Fruit fly (Drosophila melanogaster) whole organism, embryonic: ENCODE results near the gene CG13924.

Experiments used
- C15 ChIP-seq: fragments of 200-800 bp; sonication (Bioruptor generic); IDR thresholded peaks from 3 replicates; pipeline ENCODE4 v1.3.6; 2022; ENCODE audit warnings: missing biosample characterization, missing genetic modification characterization
- CG10543 ChIP-seq: fragments of 200-800 bp; sonication (Bioruptor generic); optimal IDR thresholded peaks from 3 replicates; lab custom pipeline; 2017; ENCODE audit warnings: missing biosample characterization, mild to moderate bottlenecking, missing genetic modification characterization, moderate library complexity
- CG11398 ChIP-seq: fragments of 200-800 bp; sonication (Bioruptor generic); optimal IDR thresholded peaks from 2 replicates; lab custom pipeline; 2016; ENCODE audit warnings: missing biosample characterization, missing genetic modification characterization
- CG12219 ChIP-seq: fragments of 200-800 bp; sonication (Bioruptor generic); optimal IDR thresholded peaks from 3 replicates; lab custom pipeline; 2018; ENCODE audit warnings: missing biosample characterization, mild to moderate bottlenecking, missing genetic modification characterization
- CG12391 ChIP-seq: fragments of 200-800 bp; sonication (Bioruptor generic); optimal IDR thresholded peaks from 3 replicates; lab custom pipeline; 2018; ENCODE audit warnings: missing biosample characterization, mild to moderate bottlenecking, missing genetic modification characterization, moderate library complexity
- CG13775 ChIP-seq: fragments of 200-800 bp; sonication (Bioruptor generic); optimal IDR thresholded peaks from 3 replicates; lab custom pipeline; 2017; ENCODE audit warnings: missing biosample characterization, mild to moderate bottlenecking, missing genetic modification characterization
- CG15269 ChIP-seq: fragments of 200-800 bp; sonication (Bioruptor generic); optimal IDR thresholded peaks from 2 replicates; lab custom pipeline; 2018; ENCODE audit warnings: missing biosample characterization, mild to moderate bottlenecking, missing genetic modification characterization, moderate library complexity
- CG1529 ChIP-seq: fragments of 200-800 bp; sonication (Bioruptor generic); optimal IDR thresholded peaks from 3 replicates; lab custom pipeline; 2018; ENCODE audit warnings: missing biosample characterization, missing genetic modification characterization
- CG1647 ChIP-seq: fragments of 200-800 bp; sonication (Bioruptor generic); optimal IDR thresholded peaks from 3 replicates; lab custom pipeline; 2016; ENCODE audit warnings: missing biosample characterization, missing genetic modification characterization
- CG18619 ChIP-seq: fragments of 200-800 bp; sonication (Bioruptor generic); optimal IDR thresholded peaks from 3 replicates; lab custom pipeline; 2017; ENCODE audit warnings: missing biosample characterization, mild to moderate bottlenecking, missing genetic modification characterization
- CG2120 ChIP-seq: fragments of 200-800 bp; sonication (Bioruptor generic); optimal IDR thresholded peaks from 3 replicates; lab custom pipeline; 2016; ENCODE audit warnings: missing biosample characterization, missing genetic modification characterization
- CG2199 ChIP-seq: fragments of 200-800 bp; sonication (Bioruptor generic); IDR thresholded peaks from 3 replicates; pipeline ENCODE4 v1.3.6; 2022; ENCODE audit warnings: missing biosample characterization, missing genetic modification characterization
- CG2875 ChIP-seq: fragments of 200-800 bp; sonication (Bioruptor generic); optimal IDR thresholded peaks from 2 replicates; lab custom pipeline; 2017; ENCODE audit warnings: missing biosample characterization, mild to moderate bottlenecking, missing genetic modification characterization, missing genetic modification reagents
- CG31224 ChIP-seq: fragments of 200-800 bp; sonication (Bioruptor generic); IDR thresholded peaks from 2 replicates; pipeline ENCODE4 v1.3.6; 2022; ENCODE audit warnings: missing biosample characterization, missing genetic modification characterization
- CG3163 ChIP-seq: fragments of 200-800 bp; sonication (Bioruptor generic); optimal IDR thresholded peaks from 3 replicates; lab custom pipeline; 2016; ENCODE audit warnings: missing biosample characterization, missing genetic modification characterization
- CG33213 ChIP-seq: fragments of 200-800 bp; sonication (Bioruptor generic); optimal IDR thresholded peaks from 3 replicates; lab custom pipeline; 2016; ENCODE audit warnings: missing biosample characterization, missing genetic modification characterization
- CG3838 ChIP-seq: fragments of 200-800 bp; sonication (Bioruptor generic); optimal IDR thresholded peaks from 3 replicates; lab custom pipeline; 2016; ENCODE audit warnings: missing biosample characterization, missing genetic modification characterization
- CG4617 ChIP-seq: fragments of 200-800 bp; sonication (Bioruptor generic); optimal IDR thresholded peaks from 3 replicates; lab custom pipeline; 2016; ENCODE audit warnings: missing biosample characterization, missing genetic modification characterization, borderline replicate concordance
- CG6175 ChIP-seq: fragments of 200-800 bp; sonication (Bioruptor generic); IDR thresholded peaks from 3 replicates; pipeline ENCODE4 v1.3.6; 2022; ENCODE audit warnings: missing biosample characterization, missing genetic modification characterization
- CG7963 ChIP-seq: fragments of 200-800 bp; sonication (Bioruptor generic); IDR thresholded peaks from 3 replicates; pipeline ENCODE4 v1.3.6; 2022; ENCODE audit warnings: missing biosample characterization, missing genetic modification characterization; ENCODE audit not compliant: partially characterized antibody
- CG8359 ChIP-seq: fragments of 200-800 bp; sonication (Bioruptor generic); optimal IDR thresholded peaks from 2 replicates; lab custom pipeline; 2017; ENCODE audit warnings: missing biosample characterization, mild to moderate bottlenecking, missing genetic modification characterization, borderline replicate concordance
- CHES-1-like ChIP-seq: fragments of 200-800 bp; sonication (Bioruptor generic); optimal IDR thresholded peaks from 2 replicates; lab custom pipeline; 2016; ENCODE audit warnings: missing biosample characterization, missing genetic modification characterization
- GATAe ChIP-seq: fragments of 200-800 bp; sonication (Bioruptor generic); conservative IDR thresholded peaks from 2 replicates; pipeline ENCODE4 v1.3.6; 2022; ENCODE audit warnings: missing biosample characterization, missing genetic modification characterization
- Gsc ChIP-seq: fragments of 200-800 bp; sonication (Bioruptor generic); IDR thresholded peaks from 2 replicates; pipeline ENCODE4 v1.3.6; 2022; ENCODE audit warnings: missing biosample characterization, missing genetic modification characterization
- Gug ChIP-seq: fragments of 200-800 bp; sonication (Bioruptor generic); IDR thresholded peaks from 4 replicates; pipeline ENCODE4 v1.3.6; 2022; ENCODE audit warnings: missing biosample characterization, missing genetic modification characterization
- Jarid2 ChIP-seq: fragments of 200-800 bp; sonication (Bioruptor generic); optimal IDR thresholded peaks from 3 replicates; lab custom pipeline; 2017; ENCODE audit warnings: mild to moderate bottlenecking, missing biosample characterization, missing genetic modification reagents, missing genetic modification characterization
- NFAT ChIP-seq: fragments of 200-800 bp; sonication (Bioruptor generic); IDR thresholded peaks from 2 replicates; pipeline ENCODE4 v1.3.6; 2022; ENCODE audit warnings: missing biosample characterization, missing genetic modification characterization
- Nf-YC ChIP-seq: fragments of 200-800 bp; optimal IDR thresholded peaks from 3 replicates; lab custom pipeline; 2019; ENCODE audit warnings: missing biosample characterization, mild to moderate bottlenecking, missing genetic modification characterization, moderate library complexity
- Oaz ChIP-seq: fragments of 200-800 bp; sonication (Bioruptor generic); IDR thresholded peaks from 2 replicates; pipeline ENCODE4 v1.3.6; 2022; ENCODE audit warnings: missing biosample characterization, missing genetic modification characterization
- Opbp ChIP-seq: fragments of 200-800 bp; sonication (Bioruptor generic); IDR thresholded peaks from 3 replicates; pipeline ENCODE4 v1.3.6; 2022; ENCODE audit warnings: missing biosample characterization, missing genetic modification characterization; ENCODE audit not compliant: partially characterized antibody
- Sin3A ChIP-seq: fragments of >200 bp; optimal IDR thresholded peaks from 2 replicates; lab custom pipeline; 2018
- Sox100B ChIP-seq: fragments of 200-800 bp; sonication (Bioruptor generic); optimal IDR thresholded peaks from 3 replicates; lab custom pipeline; 2018; ENCODE audit warnings: missing biosample characterization, mild to moderate bottlenecking, missing genetic modification characterization
- al ChIP-seq: fragments of 200-800 bp; sonication (Bioruptor generic); IDR thresholded peaks from 2 replicates; pipeline ENCODE4 v1.3.6; 2022; ENCODE audit warnings: missing biosample characterization, missing genetic modification characterization
- bigmax ChIP-seq: fragments of 200-800 bp; sonication (Bioruptor generic); optimal IDR thresholded peaks from 2 replicates; lab custom pipeline; 2018; ENCODE audit warnings: missing biosample characterization, mild to moderate bottlenecking, missing genetic modification characterization
- cad ChIP-seq: fragments of >200 bp; optimal IDR thresholded peaks from 2 replicates; lab custom pipeline; 2017; ENCODE audit warnings: missing biosample characterization, missing genetic modification characterization
- chm ChIP-seq: fragments of 200-800 bp; sonication (Bioruptor generic); IDR thresholded peaks from 2 replicates; pipeline ENCODE4 v1.3.6; 2022; ENCODE audit warnings: missing biosample characterization, missing genetic modification characterization
- corto ChIP-seq: fragments of 200-800 bp; sonication (Bioruptor generic); optimal IDR thresholded peaks from 2 replicates; lab custom pipeline; 2016; ENCODE audit warnings: missing biosample characterization, mild to moderate bottlenecking, missing genetic modification characterization, moderate library complexity
- ftz-f1 ChIP-seq: fragments of 200-800 bp; sonication (Bioruptor generic); optimal IDR thresholded peaks from 2 replicates; lab custom pipeline; 2016; ENCODE audit warnings: missing biosample characterization, missing genetic modification characterization
- gro ChIP-seq: fragments of 200-800 bp; sonication (Bioruptor generic); optimal IDR thresholded peaks from 2 replicates; lab custom pipeline; 2016; ENCODE audit warnings: missing biosample characterization, missing genetic modification characterization
- hb ChIP-seq: fragments of 200-800 bp; sonication (Bioruptor generic); IDR thresholded peaks from 3 replicates; pipeline ENCODE4 v1.3.6; 2022; ENCODE audit warnings: missing biosample characterization, missing genetic modification characterization; ENCODE audit not compliant: partially characterized antibody
- inv ChIP-seq: fragments of 200-800 bp; sonication (Bioruptor generic); IDR thresholded peaks from 2 replicates; pipeline ENCODE4 v1.3.6; 2022; ENCODE audit warnings: missing biosample characterization, missing genetic modification characterization; ENCODE audit not compliant: partially characterized antibody
- lab ChIP-seq: fragments of 200-800 bp; sonication (Bioruptor generic); optimal IDR thresholded peaks from 3 replicates; lab custom pipeline; 2017; ENCODE audit warnings: missing biosample characterization, missing genetic modification characterization, mild to moderate bottlenecking, moderate library complexity, missing genetic modification reagents
- mld ChIP-seq: fragments of 200-800 bp; sonication (Bioruptor generic); IDR thresholded peaks from 3 replicates; pipeline ENCODE4 v1.3.6; 2022; ENCODE audit warnings: missing biosample characterization, missing genetic modification characterization; ENCODE audit not compliant: partially characterized antibody
- onecut ChIP-seq: fragments of 200-800 bp; sonication (Bioruptor generic); IDR thresholded peaks from 2 replicates; pipeline ENCODE4 v1.3.6; 2022; ENCODE audit warnings: missing biosample characterization, missing genetic modification characterization
- row ChIP-seq: fragments of 200-800 bp; sonication (Bioruptor generic); IDR thresholded peaks from 3 replicates; pipeline ENCODE4 v1.3.6; 2022; ENCODE audit warnings: missing biosample characterization, missing genetic modification characterization
- sc ChIP-seq, 3 experiments: fragments of >200 bp in 2 of 3; fragments of 200-800 bp in 1 of 3; sonication (Bioruptor generic) in 1 of 3; optimal IDR thresholded peaks; 2 replicates in 2 of 3; 3 replicates in 1 of 3; lab custom pipeline; 2017; ENCODE audit warnings: mild to moderate bottlenecking in 1 of 3, missing biosample characterization in 1 of 3, missing genetic modification characterization in 1 of 3, missing genetic modification reagents in 1 of 3
- sr ChIP-seq: fragments of 200-800 bp; sonication (Bioruptor generic); IDR thresholded peaks from 3 replicates; pipeline ENCODE4 v1.3.6; 2022; ENCODE audit warnings: missing biosample characterization, missing genetic modification characterization
- ttk ChIP-seq: fragments of 200-800 bp; sonication (Bioruptor generic); IDR thresholded peaks from 2 replicates; pipeline ENCODE4 v2.1.2; 2022; ENCODE audit warnings: missing biosample characterization, missing genetic modification characterization
- z ChIP-seq: fragments of 200-800 bp; sonication (Bioruptor generic); IDR thresholded peaks from 3 replicates; pipeline ENCODE4 v1.3.6; 2022; ENCODE audit warnings: missing biosample characterization, missing genetic modification characterization

The CG13924 gene

dm6 chr3L:1861794-1862447 is 7.9 kb upstream of the CG13924 start, which contains the start of gene Rap1 (continued):
- peak; percentile 47 for TF ChIP-seq onecut
- TF ChIP-seq Jarid2: no peak
- peak; percentile 83 for TF ChIP-seq Sin3A (lab: Kevin White, UChicago)
- 0 out of 3 replicates have a peak, but pooled peaks have one; percentile 33 for TF ChIP-seq C15 (GFP tag; lab: Robert Waterston, UW)
- TF ChIP-seq CHES-1-like (GFP tag; lab: Kevin White, UChicago): peak; percentile 41
- TF ChIP-seq cad (GFP tag; lab: Kevin White, UChicago): no peak
- TF ChIP-seq Gsc (GFP tag; lab: Robert Waterston, UW): no peak
- peak; percentile 85 for TF ChIP-seq CG7963
- TF ChIP-seq gro: peak; percentile 40
- TF ChIP-seq CG2120 (GFP tag; lab: Kevin White, UChicago): peak; percentile 69
- TF ChIP-seq CG2199 (GFP tag; lab: Robert Waterston, UW): no peak
- TF ChIP-seq CG3163: peak; percentile 31
- peak; percentile 71 for TF ChIP-seq ttk (GFP tag; lab: Robert Waterston, UW)
- peak; percentile 93 for TF ChIP-seq row (GFP tag; lab: Robert Waterston, UW)
- TF ChIP-seq CG13775 (GFP tag; lab: Kevin White, UChicago): peak; percentile 63
- TF ChIP-seq CG11398 (GFP tag; lab: Kevin White, UChicago): peak; percentile 12
- peak; percentile 88 for TF ChIP-seq mld
- TF ChIP-seq CG12219 (GFP tag; lab: Kevin White, UChicago): no peak
- peak; percentile 32 for TF ChIP-seq CG10543 (GFP tag; lab: Kevin White, UChicago)
- no peak for TF ChIP-seq CG1529 (GFP tag; lab: Kevin White, UChicago)
- peak; percentile 68 for TF ChIP-seq Nf-YC (tag; lab: Kevin White, UChicago)
- TF ChIP-seq z (GFP tag; lab: Robert Waterston, UW): no peak
- TF ChIP-seq CG2875 (GFP tag; lab: Kevin White, UChicago): peak; percentile 21
- TF ChIP-seq CG3838 (GFP tag; lab: Kevin White, UChicago): no peak
- peak; percentile 61 for TF ChIP-seq CG18619 (GFP tag; lab: Kevin White, UChicago)
- TF ChIP-seq Sox100B (GFP tag; lab: Kevin White, UChicago): no peak
- peak; percentile 95 for TF ChIP-seq CG4617 (GFP tag; lab: Kevin White, UChicago)
- TF ChIP-seq GATAe (GFP tag; lab: Robert Waterston, UW): no peak
- peak; percentile 42; the same call in 1 of the 3 replicates for TF ChIP-seq CG6175 (GFP tag; lab: Robert Waterston, UW)
- TF ChIP-seq corto (GFP tag; lab: Kevin White, UChicago): peak; percentile 27
- no peak for TF ChIP-seq CG15269
- TF ChIP-seq sc (optimal IDR thresholded peaks at IDR 0.05; lab: Kevin White, UChicago): no peak
- TF ChIP-seq sc (GFP tag; optimal IDR thresholded peaks at IDR 0.05; lab: Kevin White, UChicago): peak; percentile 14
- peak; percentile 67 for TF ChIP-seq al
- peak; percentile 95 for TF ChIP-seq Opbp
- TF ChIP-seq Gug (GFP tag; lab: Robert Waterston, UW): peak; percentile 88
- TF ChIP-seq chm: no peak
- TF ChIP-seq lab (GFP tag; lab: Kevin White, UChicago): peak; percentile 65
- TF ChIP-seq CG1647: peak; percentile 63
- TF ChIP-seq hb: peak; percentile 92
- TF ChIP-seq sr (GFP tag; lab: Robert Waterston, UW): no peak
- TF ChIP-seq bigmax: no peak
- peak; percentile 50 for TF ChIP-seq CG33213 (GFP tag; lab: Kevin White, UChicago)
- TF ChIP-seq Oaz (GFP tag; lab: Robert Waterston, UW): peak; percentile 44; the same call in 1 of the 2 replicates
- peak; percentile 89 for TF ChIP-seq NFAT
- peak; percentile 9 for TF ChIP-seq CG8359 (GFP tag; lab: Kevin White, UChicago)
- peak; percentile 38 for TF ChIP-seq ftz-f1
- peak; percentile 96 for TF ChIP-seq inv (GFP tag; lab: Robert Waterston, UW)
- TF ChIP-seq CG31224: peak; percentile 66
- peak; percentile 70 for TF ChIP-seq CG12391 (tag; lab: Kevin White, UChicago)
